Worm (Caenorhabditis elegans) whole organism, L3 larva: ENCODE data around the gene ZK1307.2.
A peak's percentile ranks its signal among the peaks of the same experiment; 100 is the strongest.

Experiments
- R02D3.7 ChIP-seq: fragments of 150-350 bp; optimal IDR thresholded peaks from 2 replicates; lab custom pipeline; 2014; ENCODE audit warnings: missing biosample characterization, missing genetic modification characterization
- ZK546.5 ChIP-seq: sonication (generic microtip); optimal IDR thresholded peaks from 2 replicates; lab custom pipeline; 2017; ENCODE audit warnings: missing biosample characterization, missing genetic modification characterization
- aly-2 ChIP-seq: fragments of 150-350 bp; optimal IDR thresholded peaks from 2 replicates; lab custom pipeline; 2014; ENCODE audit warnings: missing biosample characterization, missing genetic modification characterization
- ama-1 ChIP-seq: fragments of 150-350 bp; optimal IDR thresholded peaks from 2 replicates; lab custom pipeline; 2018
- ceh-16 ChIP-seq: sonication (generic microtip); optimal IDR thresholded peaks from 2 replicates; lab custom pipeline; 2017; ENCODE audit warnings: missing biosample characterization, missing genetic modification characterization
- ceh-28 ChIP-seq: fragments of 150-350 bp; optimal IDR thresholded peaks from 2 replicates; lab custom pipeline; 2014; ENCODE audit warnings: missing biosample characterization, missing genetic modification reagents, missing genetic modification characterization
- ceh-82 ChIP-seq: fragments of 150-350 bp; optimal IDR thresholded peaks from 2 replicates; lab custom pipeline; 2014; ENCODE audit warnings: missing biosample characterization, missing genetic modification characterization
- ceh-9 ChIP-seq: sonication (generic microtip); optimal IDR thresholded peaks from 2 replicates; lab custom pipeline; 2018; ENCODE audit warnings: missing biosample characterization, missing genetic modification characterization
- daf-12 ChIP-seq: fragments of 150-350 bp; optimal IDR thresholded peaks from 2 replicates; lab custom pipeline; 2014; ENCODE audit warnings: missing biosample characterization, missing genetic modification reagents, missing genetic modification characterization
- egl-27 ChIP-seq: sonication (generic microtip); optimal IDR thresholded peaks from 4 replicates; lab custom pipeline; 2017; ENCODE audit warnings: missing biosample characterization, missing genetic modification reagents, missing genetic modification characterization
- egl-5 ChIP-seq: fragments of 150-350 bp; optimal IDR thresholded peaks from 2 replicates; lab custom pipeline; 2017; ENCODE audit warnings: missing biosample characterization, missing genetic modification reagents, missing genetic modification characterization, inconsistent platforms
- elt-1 ChIP-seq: fragments of 150-350 bp; optimal IDR thresholded peaks from 2 replicates; lab custom pipeline; 2014; ENCODE audit warnings: missing biosample characterization, missing genetic modification characterization
- elt-2 ChIP-seq: sonication (generic microtip); optimal IDR thresholded peaks from 2 replicates; lab custom pipeline; 2016; ENCODE audit warnings: missing genetic modification reagents, mild to moderate bottlenecking, missing genetic modification characterization, missing compliant biosample characterization
- elt-3 ChIP-seq, 3 experiments: fragments of 150-350 bp in 1 of 3; sonication (generic microtip) in 2 of 3; optimal IDR thresholded peaks; 2 replicates in 2 of 3; 4 replicates in 1 of 3; lab custom pipeline; 2014 to 2017; ENCODE audit warnings: missing biosample characterization in 3 of 3, missing genetic modification characterization in 3 of 3
- eor-1 ChIP-seq, 2 experiments: fragments of 150-350 bp; optimal IDR thresholded peaks; 2 replicates each; lab custom pipeline; 2014 to 2018; ENCODE audit warnings: missing biosample characterization in 2 of 2, missing genetic modification characterization in 2 of 2
- fkh-10 ChIP-seq: sonication (generic microtip); optimal IDR thresholded peaks from 2 replicates; lab custom pipeline; 2017; ENCODE audit warnings: missing biosample characterization, missing genetic modification reagents, missing genetic modification characterization
- fkh-2 ChIP-seq: fragments of 150-350 bp; optimal IDR thresholded peaks from 2 replicates; lab custom pipeline; 2014; ENCODE audit warnings: missing biosample characterization, missing genetic modification reagents, missing genetic modification characterization
- fos-1 ChIP-seq: fragments of 150-350 bp; optimal IDR thresholded peaks from 2 replicates; lab custom pipeline; 2014; ENCODE audit warnings: missing biosample characterization, missing genetic modification characterization
- hmg-11 ChIP-seq: sonication (generic microtip); optimal IDR thresholded peaks from 2 replicates; lab custom pipeline; 2016; ENCODE audit warnings: missing genetic modification characterization, missing compliant biosample characterization
- jun-1 ChIP-seq: fragments of 150-350 bp; optimal IDR thresholded peaks from 2 replicates; lab custom pipeline; 2014; ENCODE audit warnings: missing biosample characterization, missing genetic modification reagents, missing genetic modification characterization
- lin-15B ChIP-seq: fragments of 150-350 bp; optimal IDR thresholded peaks from 2 replicates; lab custom pipeline; 2014; ENCODE audit warnings: missing biosample characterization, missing genetic modification characterization
- lin-39 ChIP-seq: fragments of 150-350 bp; optimal IDR thresholded peaks from 2 replicates; lab custom pipeline; 2018; ENCODE audit warnings: missing biosample characterization, missing genetic modification reagents, missing genetic modification characterization
- lsy-12 ChIP-seq: sonication (generic microtip); optimal IDR thresholded peaks from 2 replicates; lab custom pipeline; 2016; ENCODE audit warnings: mild to moderate bottlenecking, missing genetic modification characterization, missing compliant biosample characterization
- mdl-1 ChIP-seq: fragments of 150-350 bp; optimal IDR thresholded peaks from 2 replicates; lab custom pipeline; 2014; ENCODE audit warnings: missing biosample characterization, missing genetic modification characterization
- mml-1 ChIP-seq: fragments of 150-350 bp; sonication (generic microtip); optimal IDR thresholded peaks from 3 replicates; lab custom pipeline; 2014; ENCODE audit warnings: missing biosample characterization, missing genetic modification characterization
- nfya-1 ChIP-seq: sonication (generic microtip); optimal IDR thresholded peaks from 2 replicates; lab custom pipeline; 2017; ENCODE audit warnings: missing genetic modification characterization, mild to moderate bottlenecking, missing compliant biosample characterization, antibody characterized with exemption, moderate library complexity; ENCODE audit not compliant: insufficient read depth
- nhr-11 ChIP-seq: fragments of 150-350 bp; optimal IDR thresholded peaks from 2 replicates; lab custom pipeline; 2014; ENCODE audit warnings: missing biosample characterization, missing genetic modification characterization
- nhr-12 ChIP-seq: fragments of 150-350 bp; optimal IDR thresholded peaks from 2 replicates; lab custom pipeline; 2014; ENCODE audit warnings: missing biosample characterization, missing genetic modification characterization
- nhr-23 ChIP-seq: fragments of 150-350 bp; optimal IDR thresholded peaks from 2 replicates; lab custom pipeline; 2014; ENCODE audit warnings: missing biosample characterization, missing genetic modification reagents, missing genetic modification characterization
- nhr-237 ChIP-seq: fragments of 150-350 bp; optimal IDR thresholded peaks from 2 replicates; lab custom pipeline; 2014; ENCODE audit warnings: missing biosample characterization, missing genetic modification characterization
- nhr-25 ChIP-seq: sonication (generic microtip); optimal IDR thresholded peaks from 2 replicates; lab custom pipeline; 2017; ENCODE audit warnings: missing biosample characterization, missing genetic modification characterization
- nhr-28 ChIP-seq: fragments of 150-350 bp; optimal IDR thresholded peaks from 2 replicates; lab custom pipeline; 2014; ENCODE audit warnings: missing biosample characterization, missing genetic modification characterization
- nhr-43 ChIP-seq: sonication (generic microtip); optimal IDR thresholded peaks from 2 replicates; lab custom pipeline; 2016; ENCODE audit warnings: mild to moderate bottlenecking, missing genetic modification characterization, missing compliant biosample characterization; ENCODE audit not compliant: poor library complexity, severe bottlenecking
- nhr-67 ChIP-seq: fragments of 150-350 bp; optimal IDR thresholded peaks from 2 replicates; lab custom pipeline; 2014; ENCODE audit warnings: missing biosample characterization, missing genetic modification characterization
- nhr-76 ChIP-seq: fragments of 150-350 bp; sonication (generic microtip); optimal IDR thresholded peaks from 5 replicates; lab custom pipeline; 2014; ENCODE audit warnings: missing biosample characterization, missing genetic modification characterization
- nhr-77 ChIP-seq: fragments of 150-350 bp; optimal IDR thresholded peaks from 2 replicates; lab custom pipeline; 2014; ENCODE audit warnings: missing biosample characterization, missing genetic modification characterization
- pha-4 ChIP-seq: fragments of 150-350 bp; optimal IDR thresholded peaks from 2 replicates; lab custom pipeline; 2014; ENCODE audit warnings: missing biosample characterization, missing genetic modification reagents, missing genetic modification characterization
- pqm-1 ChIP-seq: fragments of 150-350 bp; optimal IDR thresholded peaks from 2 replicates; lab custom pipeline; 2017; ENCODE audit warnings: missing biosample characterization, missing genetic modification characterization, inconsistent platforms
- sea-2 ChIP-seq: fragments of 150-350 bp; sonication (generic microtip); optimal IDR thresholded peaks from 4 replicates; lab custom pipeline; 2014; ENCODE audit warnings: missing biosample characterization, missing genetic modification reagents, missing genetic modification characterization
- skn-1 ChIP-seq: fragments of 150-350 bp; optimal IDR thresholded peaks from 2 replicates; lab custom pipeline; 2014; ENCODE audit warnings: missing biosample characterization, missing genetic modification characterization
- snpc-4 ChIP-seq: fragments of 150-350 bp; optimal IDR thresholded peaks from 2 replicates; lab custom pipeline; 2014; ENCODE audit warnings: missing biosample characterization, missing genetic modification characterization
- tbx-2 ChIP-seq: sonication (generic microtip); optimal IDR thresholded peaks from 2 replicates; lab custom pipeline; 2016; ENCODE audit warnings: mild to moderate bottlenecking, missing genetic modification characterization, missing compliant biosample characterization
- unc-39 ChIP-seq: sonication (generic microtip); optimal IDR thresholded peaks from 4 replicates; lab custom pipeline; 2017; ENCODE audit warnings: missing biosample characterization, missing genetic modification characterization
- unc-62 ChIP-seq: fragments of 150-350 bp; sonication (generic microtip); optimal IDR thresholded peaks from 4 replicates; lab custom pipeline; 2014; ENCODE audit warnings: missing biosample characterization, missing genetic modification reagents, missing genetic modification characterization
- zag-1 ChIP-seq: fragments of 150-350 bp; optimal IDR thresholded peaks from 2 replicates; lab custom pipeline; 2014; ENCODE audit warnings: missing biosample characterization, missing genetic modification characterization
- ztf-11 ChIP-seq: fragments of 150-350 bp; optimal IDR thresholded peaks from 2 replicates; lab custom pipeline; 2014; ENCODE audit warnings: missing biosample characterization, missing genetic modification characterization
- ztf-4 ChIP-seq: fragments of 150-350 bp; optimal IDR thresholded peaks from 2 replicates; lab custom pipeline; 2014; ENCODE audit warnings: missing biosample characterization, missing genetic modification characterization

Gene ZK1307.2

DNA sequence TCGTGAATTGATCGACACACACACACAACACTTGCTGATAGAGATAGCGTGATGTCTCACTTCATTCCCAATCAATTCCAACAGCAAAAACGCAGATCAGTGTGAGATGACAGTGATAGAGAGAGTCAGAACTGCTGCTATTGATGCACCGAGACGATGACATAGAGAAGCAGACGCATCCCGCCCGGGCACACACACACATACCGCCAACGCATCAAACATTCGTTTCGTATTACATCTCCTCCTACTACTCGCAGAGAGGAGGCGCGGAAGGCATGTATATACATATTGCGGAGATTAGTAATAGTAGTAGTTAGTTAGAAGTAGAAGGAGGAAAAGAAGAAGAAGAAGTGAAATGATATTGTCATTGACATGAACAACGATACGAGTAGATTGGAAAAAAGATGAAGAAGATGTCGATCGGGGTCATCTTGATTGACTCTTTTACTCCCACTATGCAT is 34.3 kb downstream of the ZK1307.2 start:
- TF ChIP-seq lin-39, result peak; percentile 48
- TF ChIP-seq ztf-4 (tag; lab: Kevin White, UChicago), result no peak
- TF ChIP-seq nfya-1 (tag; lab: Kevin White, UChicago), result peak; percentile 40
- no peak for TF ChIP-seq mml-1 (tag; lab: Kevin White, UChicago)
- TF ChIP-seq nhr-23, result peak; percentile 70
- TF ChIP-seq nhr-77 (tag; lab: Kevin White, UChicago), result peak; percentile 20
- no peak for TF ChIP-seq nhr-11 (tag; lab: Kevin White, UChicago)
- TF ChIP-seq snpc-4 (tag; lab: Kevin White, UChicago), result no peak
- no peak for TF ChIP-seq fkh-2
- TF ChIP-seq mdl-1, result peak; percentile 18
- TF ChIP-seq skn-1, result no peak
- TF ChIP-seq aly-2, result no peak
- no peak for TF ChIP-seq lin-15B
- no peak for TF ChIP-seq nhr-12
- TF ChIP-seq nhr-76 (tag; lab: Kevin White, UChicago), result no peak
- no peak for TF ChIP-seq egl-5 (tag; lab: Kevin White, UChicago)
- peak; percentile 76 for TF ChIP-seq nhr-25 (tag; lab: Kevin White, UChicago)
- no peak for TF ChIP-seq sea-2 (GFP tag; lab: Kevin White, UChicago)
- peak; percentile 47 for TF ChIP-seq pha-4 (tag; lab: Kevin White, UChicago)
- no peak for TF ChIP-seq fkh-10 (GFP tag; lab: Kevin White, UChicago)
- no peak for TF ChIP-seq hmg-11 (tag; lab: Kevin White, UChicago)
- no peak for TF ChIP-seq fos-1 (tag; lab: Kevin White, UChicago)
- TF ChIP-seq pqm-1 (tag; lab: Kevin White, UChicago), result peak; percentile 44
- no peak for TF ChIP-seq ztf-11 (tag; lab: Kevin White, UChicago)
- TF ChIP-seq ceh-16, result no peak
- no peak for TF ChIP-seq nhr-43 (tag; lab: Kevin White, UChicago)
- TF ChIP-seq ceh-28 (tag; lab: Kevin White, UChicago), result peak; percentile 74
- no peak for TF ChIP-seq nhr-67
- no peak for TF ChIP-seq nhr-28 (tag; lab: Kevin White, UChicago)
- no peak for TF ChIP-seq ZK546.5
- no peak for TF ChIP-seq egl-27 (tag; lab: Kevin White, UChicago)
- peak; percentile 92 for TF ChIP-seq ama-1 (lab: Kevin White, UChicago)
- TF ChIP-seq jun-1 (tag; lab: Kevin White, UChicago), result peak; percentile 57
- no peak for TF ChIP-seq eor-1 (tag; optimal IDR thresholded peaks at IDR 0.05; lab: Kevin White, UChicago)
- TF ChIP-seq nhr-237, result no peak
- TF ChIP-seq elt-1 (tag; lab: Kevin White, UChicago), result peak; percentile 89
- no peak for TF ChIP-seq unc-39 (tag; lab: Kevin White, UChicago)
- peak; percentile 40 for TF ChIP-seq ceh-82 (tag; lab: Kevin White, UChicago)
- no peak for TF ChIP-seq daf-12 (tag; lab: Kevin White, UChicago)
- no peak for TF ChIP-seq tbx-2 (tag; lab: Kevin White, UChicago)
- peak; percentile 9 for TF ChIP-seq R02D3.7 (tag; lab: Kevin White, UChicago)
- peak; percentile 75 for TF ChIP-seq elt-2 (tag; lab: Kevin White, UChicago)
- TF ChIP-seq elt-3 (tag; optimal IDR thresholded peaks at IDR 0.05; lab: Kevin White, UChicago), result peak in 2 of 3 experiments; percentile 34 to 92
- no peak for TF ChIP-seq ceh-9 (tag; lab: Kevin White, UChicago)
- no peak for TF ChIP-seq unc-62
- TF ChIP-seq zag-1 (tag; lab: Kevin White, UChicago), result no peak
- peak; percentile 4 for TF ChIP-seq lsy-12 (tag; lab: Kevin White, UChicago)
